Worm (Caenorhabditis elegans) whole organism, late embryonic: Measurements from ENCODE around the gene Y73F8A.12.

Source experiments
- ceh-18 ChIP-seq: sonication (generic microtip); optimal IDR thresholded peaks from 2 replicates; lab custom pipeline; 2016; ENCODE audit warnings: missing genetic modification characterization, missing compliant biosample characterization
- ceh-34 ChIP-seq: sonication (generic microtip); optimal IDR thresholded peaks from 2 replicates; lab custom pipeline; 2016; ENCODE audit warnings: mild to moderate bottlenecking, missing genetic modification characterization, missing compliant biosample characterization
- elt-2 ChIP-seq: sonication (generic microtip); optimal IDR thresholded peaks from 2 replicates; lab custom pipeline; 2016; ENCODE audit warnings: missing genetic modification reagents, missing genetic modification characterization, missing compliant biosample characterization
- pax-1 ChIP-seq: fragments of 150-350 bp; optimal IDR thresholded peaks from 2 replicates; lab custom pipeline; 2014; ENCODE audit warnings: missing biosample characterization, missing genetic modification characterization
- syd-9 ChIP-seq: sonication (generic microtip); optimal IDR thresholded peaks from 2 replicates; lab custom pipeline; 2016; ENCODE audit warnings: mild to moderate bottlenecking, missing genetic modification characterization, moderate library complexity, missing compliant biosample characterization

Y73F8A.12 gene

ce11 chrIV:15274063-15274462 is 37.4 kb downstream of the Y73F8A.12 start:
- TF ChIP-seq ceh-34 (tag; lab: Kevin White, UChicago), result no peak
- TF ChIP-seq syd-9 (tag; lab: Kevin White, UChicago), result no peak
- TF ChIP-seq ceh-18, result peak; percentile 54
- TF ChIP-seq elt-2 (tag; lab: Kevin White, UChicago), result no peak
- no peak for TF ChIP-seq pax-1
